Fruit fly (Drosophila melanogaster): ENCODE data around the gene aus.

dm6 chr3R:21338313-21338921 lies 11.0 kb downstream of the aus start:
- no peak for TF ChIP-seq tj (GFP tag; optimal IDR thresholded peaks at IDR 0.05)
- no peak for TF ChIP-seq CG33017 (tag; optimal IDR thresholded peaks at IDR 0.05)
- no peak for TF ChIP-seq CG14711 (tag; optimal IDR thresholded peaks at IDR 0.05)
- no peak for TF ChIP-seq Mnt (GFP tag; optimal IDR thresholded peaks at IDR 0.05)
- TF ChIP-seq CG7101 (tag; optimal IDR thresholded peaks at IDR 0.05), result no peak
- no peak for TF ChIP-seq CG7045 (GFP tag; optimal IDR thresholded peaks at IDR 0.05)
- TF ChIP-seq Crg-1 (GFP tag; optimal IDR thresholded peaks at IDR 0.05), result no peak
- no peak for TF ChIP-seq cic (GFP tag; optimal IDR thresholded peaks at IDR 0.05)
- TF ChIP-seq kay (GFP tag; ENCODE audit: borderline replicate concordance), result no peak
- no peak for TF ChIP-seq CG11617 (GFP tag; optimal IDR thresholded peaks at IDR 0.05)
- no peak for TF ChIP-seq Hr96 (GFP tag; optimal IDR thresholded peaks at IDR 0.05)
- TF ChIP-seq bab1 (GFP tag; optimal IDR thresholded peaks at IDR 0.05), result no peak

All from whole organism, adult.